Worm (Caenorhabditis elegans) whole organism, L2 larva: ENCODE results near the gene rab-21.
A peak's percentile ranks its signal among the peaks of the same experiment; 100 is the strongest.

Source experiments
- C34F6.9 ChIP-seq: fragments of 150-350 bp; optimal IDR thresholded peaks from 2 replicates; lab custom pipeline; 2014; ENCODE audit warnings: missing biosample characterization, missing genetic modification characterization
- F13H6.1 ChIP-seq: sonication (generic microtip); optimal IDR thresholded peaks from 2 replicates; lab custom pipeline; 2016; ENCODE audit warnings: missing genetic modification characterization, missing compliant biosample characterization
- R02D3.7 ChIP-seq: fragments of 150-350 bp; optimal IDR thresholded peaks from 2 replicates; lab custom pipeline; 2014; ENCODE audit warnings: missing biosample characterization, missing genetic modification characterization
- Y55F3AM.14 ChIP-seq: fragments of 200-800 bp; sonication (Bioruptor generic); optimal IDR thresholded peaks from 2 replicates; lab custom pipeline; 2018; ENCODE audit warnings: mild to moderate bottlenecking, missing genetic modification characterization, missing compliant biosample characterization
- ZK546.5 ChIP-seq: sonication (generic microtip); optimal IDR thresholded peaks from 2 replicates; lab custom pipeline; 2017; ENCODE audit warnings: missing biosample characterization, missing genetic modification characterization
- aly-2 ChIP-seq: fragments of 150-350 bp; optimal IDR thresholded peaks from 2 replicates; lab custom pipeline; 2014; ENCODE audit warnings: missing biosample characterization, missing genetic modification characterization
- ama-1 ChIP-seq: fragments of 150-350 bp; optimal IDR thresholded peaks from 2 replicates; lab custom pipeline; 2018; ENCODE audit warnings: inconsistent platforms
- blmp-1 ChIP-seq: sonication (generic microtip); optimal IDR thresholded peaks from 2 replicates; lab custom pipeline; 2017; ENCODE audit warnings: missing genetic modification characterization, mild to moderate bottlenecking, missing compliant biosample characterization, antibody characterized with exemption, moderate library complexity; ENCODE audit not compliant: insufficient read depth
- ceh-82 ChIP-seq: fragments of 150-350 bp; optimal IDR thresholded peaks from 2 replicates; lab custom pipeline; 2014; ENCODE audit warnings: missing biosample characterization, missing genetic modification characterization
- crh-2 ChIP-seq: sonication (generic microtip); optimal IDR thresholded peaks from 2 replicates; lab custom pipeline; 2017; ENCODE audit warnings: missing biosample characterization, missing genetic modification characterization
- egl-27 ChIP-seq: sonication (generic microtip); optimal IDR thresholded peaks from 3 replicates; lab custom pipeline; 2017; ENCODE audit warnings: missing biosample characterization, missing genetic modification reagents, missing genetic modification characterization
- elt-1 ChIP-seq: fragments of 150-350 bp; optimal IDR thresholded peaks from 2 replicates; lab custom pipeline; 2014; ENCODE audit warnings: missing biosample characterization, missing genetic modification characterization
- elt-3 ChIP-seq: sonication (generic microtip); optimal IDR thresholded peaks from 2 replicates; lab custom pipeline; 2017; ENCODE audit warnings: missing biosample characterization, missing genetic modification characterization
- fos-1 ChIP-seq: fragments of 150-350 bp; optimal IDR thresholded peaks from 2 replicates; lab custom pipeline; 2014; ENCODE audit warnings: missing biosample characterization, missing genetic modification characterization
- gmeb-1 ChIP-seq: fragments of 150-350 bp; optimal IDR thresholded peaks from 2 replicates; lab custom pipeline; 2014; ENCODE audit warnings: missing biosample characterization, missing genetic modification characterization
- lin-13 ChIP-seq: fragments of 150-350 bp; optimal IDR thresholded peaks from 2 replicates; lab custom pipeline; 2014; ENCODE audit warnings: missing biosample characterization, missing genetic modification reagents, missing genetic modification characterization
- lin-39 ChIP-seq: fragments of 150-350 bp; optimal IDR thresholded peaks from 2 replicates; lab custom pipeline; 2014; ENCODE audit warnings: missing biosample characterization, missing genetic modification reagents, missing genetic modification characterization
- lsy-2 ChIP-seq, 2 experiments: fragments of 150-350 bp in 1 of 2; sonication (generic microtip) in 1 of 2; optimal IDR thresholded peaks; 2 replicates each; lab custom pipeline; 2014 to 2017; ENCODE audit warnings: missing biosample characterization in 2 of 2, missing genetic modification characterization in 2 of 2
- mab-5 ChIP-seq: fragments of 150-350 bp; optimal IDR thresholded peaks from 2 replicates; lab custom pipeline; 2014; ENCODE audit warnings: missing biosample characterization, missing genetic modification characterization
- mbf-1 ChIP-seq: sonication (generic microtip); optimal IDR thresholded peaks from 2 replicates; lab custom pipeline; 2017; ENCODE audit warnings: missing biosample characterization, missing genetic modification characterization
- mdl-1 ChIP-seq, 2 experiments: fragments of 150-350 bp in 1 of 2; sonication (generic microtip) in 1 of 2; optimal IDR thresholded peaks; 2 replicates each; lab custom pipeline; 2017; ENCODE audit warnings: missing biosample characterization in 2 of 2, missing genetic modification characterization in 2 of 2
- nhr-10 ChIP-seq: sonication (generic microtip); optimal IDR thresholded peaks from 2 replicates; lab custom pipeline; 2017; ENCODE audit warnings: missing biosample characterization, missing genetic modification characterization
- nhr-11 ChIP-seq: fragments of 150-350 bp; optimal IDR thresholded peaks from 2 replicates; lab custom pipeline; 2014; ENCODE audit warnings: missing biosample characterization, missing genetic modification characterization
- nhr-12 ChIP-seq: fragments of 150-350 bp; optimal IDR thresholded peaks from 2 replicates; lab custom pipeline; 2014; ENCODE audit warnings: missing biosample characterization, missing genetic modification characterization
- nhr-129 ChIP-seq: fragments of 150-350 bp; optimal IDR thresholded peaks from 2 replicates; lab custom pipeline; 2014; ENCODE audit warnings: missing biosample characterization, missing genetic modification characterization
- nhr-21 ChIP-seq: fragments of 150-350 bp; optimal IDR thresholded peaks from 2 replicates; lab custom pipeline; 2014; ENCODE audit warnings: missing biosample characterization, missing genetic modification characterization
- nhr-23 ChIP-seq: fragments of 150-350 bp; optimal IDR thresholded peaks from 2 replicates; lab custom pipeline; 2014; ENCODE audit warnings: missing biosample characterization, missing genetic modification reagents, missing genetic modification characterization
- nhr-237 ChIP-seq: fragments of 150-350 bp; optimal IDR thresholded peaks from 2 replicates; lab custom pipeline; 2014; ENCODE audit warnings: missing biosample characterization, missing genetic modification characterization
- nhr-25 ChIP-seq: fragments of 150-350 bp; sonication (generic microtip); optimal IDR thresholded peaks from 3 replicates; lab custom pipeline; 2014; ENCODE audit warnings: missing biosample characterization, missing genetic modification characterization
- nhr-6 ChIP-seq: fragments of 150-350 bp; optimal IDR thresholded peaks from 2 replicates; lab custom pipeline; 2014; ENCODE audit warnings: missing biosample characterization, missing genetic modification characterization
- peb-1 ChIP-seq: fragments of 150-350 bp; optimal IDR thresholded peaks from 2 replicates; lab custom pipeline; 2014; ENCODE audit warnings: missing biosample characterization, missing genetic modification characterization
- sem-4 ChIP-seq: fragments of 150-350 bp; optimal IDR thresholded peaks from 2 replicates; lab custom pipeline; 2014; ENCODE audit warnings: missing biosample characterization, missing genetic modification reagents, missing genetic modification characterization
- skn-1 ChIP-seq: sonication (generic microtip); optimal IDR thresholded peaks from 2 replicates; lab custom pipeline; 2017; ENCODE audit warnings: missing biosample characterization, missing genetic modification characterization
- sma-3 ChIP-seq: sonication (generic microtip); optimal IDR thresholded peaks from 2 replicates; lab custom pipeline; 2016; ENCODE audit warnings: missing genetic modification reagents, missing genetic modification characterization, missing compliant biosample characterization
- sma-9 ChIP-seq, 2 experiments: fragments of 150-350 bp in 1 of 2; sonication (generic microtip) in 1 of 2; optimal IDR thresholded peaks; 2 replicates each; lab custom pipeline; 2014 to 2016; ENCODE audit warnings: missing genetic modification characterization in 2 of 2, mild to moderate bottlenecking in 1 of 2, missing biosample characterization in 1 of 2, missing compliant biosample characterization in 1 of 2, missing genetic modification reagents in 1 of 2, moderate library complexity in 1 of 2
- snpc-4 ChIP-seq: fragments of 150-350 bp; optimal IDR thresholded peaks from 2 replicates; lab custom pipeline; 2014; ENCODE audit warnings: missing biosample characterization, missing genetic modification characterization
- unc-39 ChIP-seq: fragments of 150-350 bp; optimal IDR thresholded peaks from 2 replicates; lab custom pipeline; 2014; ENCODE audit warnings: missing biosample characterization, missing genetic modification characterization
- unc-55 ChIP-seq: fragments of 150-350 bp; sonication (generic microtip); optimal IDR thresholded peaks from 3 replicates; lab custom pipeline; 2014; ENCODE audit warnings: missing biosample characterization, missing genetic modification reagents, missing genetic modification characterization
- unc-62 ChIP-seq: fragments of 150-350 bp; optimal IDR thresholded peaks from 2 replicates; lab custom pipeline; 2014; ENCODE audit warnings: missing biosample characterization, missing genetic modification reagents, missing genetic modification characterization
- zag-1 ChIP-seq: fragments of 150-350 bp; optimal IDR thresholded peaks from 2 replicates; lab custom pipeline; 2014; ENCODE audit warnings: missing biosample characterization, missing genetic modification characterization
- ztf-1 ChIP-seq: fragments of 200-800 bp; sonication (Bioruptor generic); conservative IDR thresholded peaks from 2 replicates; pipeline ENCODE4 v1.3.6; 2022; ENCODE audit warnings: missing genetic modification characterization, missing compliant biosample characterization
- ztf-11 ChIP-seq: sonication (generic microtip); optimal IDR thresholded peaks from 2 replicates; lab custom pipeline; 2017; ENCODE audit warnings: missing biosample characterization, missing genetic modification characterization
- ztf-4 ChIP-seq: fragments of 150-350 bp; optimal IDR thresholded peaks from 2 replicates; lab custom pipeline; 2014; ENCODE audit warnings: missing biosample characterization, missing genetic modification characterization

The rab-21 gene

DNA sequence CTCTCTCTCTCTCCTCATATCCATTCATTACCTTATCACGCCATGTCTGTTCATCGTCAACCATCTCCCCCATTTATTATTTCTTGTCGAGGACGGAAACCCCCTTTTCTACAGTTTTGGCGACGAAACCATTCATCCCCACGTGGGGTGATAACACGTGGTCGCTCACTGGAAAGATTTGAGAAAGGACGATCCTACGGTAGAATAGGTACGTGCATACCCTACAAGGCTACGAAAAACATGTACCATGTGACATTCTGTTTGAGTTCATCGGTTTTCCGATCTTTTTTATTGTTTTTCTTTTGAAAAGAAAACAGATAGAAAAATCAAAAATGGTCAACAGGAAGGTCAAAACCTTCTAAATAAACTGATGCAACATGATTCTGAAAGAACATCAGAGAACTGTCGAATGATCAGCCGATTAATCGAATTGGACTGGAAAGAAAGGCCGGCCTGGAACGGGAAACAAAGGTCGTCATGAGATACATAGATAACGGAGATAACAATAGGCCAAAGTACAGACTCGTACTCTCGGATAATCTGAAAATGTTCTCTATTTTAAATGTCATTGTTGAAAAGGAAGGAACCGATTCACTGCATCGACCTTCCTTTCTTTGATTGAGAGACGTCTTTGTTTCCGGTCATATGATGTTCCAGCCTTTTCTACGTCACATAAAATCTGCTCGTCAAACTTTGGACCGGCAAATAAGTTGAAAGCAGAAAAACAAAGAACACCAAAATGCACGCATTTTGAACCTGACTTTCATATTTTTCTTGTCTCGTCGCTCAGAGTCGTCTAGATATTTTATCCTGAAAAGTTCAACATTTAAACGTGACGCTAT lies 27.4 kb upstream of the rab-21 start:
- TF ChIP-seq crh-2 (tag; lab: Kevin White, UChicago), result peak; percentile 43
- peak; percentile 22 for TF ChIP-seq C34F6.9 (tag; lab: Kevin White, UChicago)
- peak; percentile 73 for TF ChIP-seq Y55F3AM.14 (GFP tag; lab: Kevin White, UChicago)
- TF ChIP-seq elt-3 (tag; lab: Kevin White, UChicago), result no peak
- no peak for TF ChIP-seq nhr-237 (tag; lab: Kevin White, UChicago)
- TF ChIP-seq ztf-4, result no peak
- TF ChIP-seq ztf-1, result no peak
- peak; percentile 38 for TF ChIP-seq F13H6.1 (tag; lab: Kevin White, UChicago)
- no peak for TF ChIP-seq ZK546.5 (tag; lab: Kevin White, UChicago)
- TF ChIP-seq egl-27, result peak; percentile 38
- peak; percentile 78 for TF ChIP-seq blmp-1 (tag; lab: Kevin White, UChicago)
- TF ChIP-seq unc-39 (tag; lab: Kevin White, UChicago), result no peak
- TF ChIP-seq nhr-21 (tag; lab: Kevin White, UChicago), result peak; percentile 95
- TF ChIP-seq nhr-6 (tag; lab: Kevin White, UChicago), result peak; percentile 27
- TF ChIP-seq lin-13 (GFP tag; lab: Kevin White, UChicago), result peak; percentile 14
- peak; percentile 89 to 90 for TF ChIP-seq mdl-1 (tag; optimal IDR thresholded peaks at IDR 0.05; lab: Kevin White, UChicago)
- TF ChIP-seq nhr-129, result peak; percentile 58
- peak; percentile 98 for TF ChIP-seq sma-9 (GFP tag; optimal IDR thresholded peaks at IDR 0.05; lab: Kevin White, UChicago)
- no peak for TF ChIP-seq sma-9 (tag; optimal IDR thresholded peaks at IDR 0.05; lab: Kevin White, UChicago)
- TF ChIP-seq sem-4 (tag; lab: Kevin White, UChicago), result peak; percentile 16
- TF ChIP-seq nhr-25, result peak; percentile 95
- TF ChIP-seq R02D3.7, result no peak
- TF ChIP-seq mab-5, result peak; percentile 14
- TF ChIP-seq peb-1 (tag; lab: Kevin White, UChicago), result no peak
- TF ChIP-seq elt-1 (tag; lab: Kevin White, UChicago), result no peak
- no peak for TF ChIP-seq mbf-1 (tag; lab: Kevin White, UChicago)
- no peak for TF ChIP-seq unc-62
- TF ChIP-seq fos-1 (tag; lab: Kevin White, UChicago), result peak; percentile 18
- TF ChIP-seq gmeb-1, result peak; percentile 66
- TF ChIP-seq lsy-2 (tag; optimal IDR thresholded peaks at IDR 0.05; lab: Kevin White, UChicago), result peak in 1 of 2 experiments; percentile 72
- TF ChIP-seq nhr-12, result no peak

DNA sequence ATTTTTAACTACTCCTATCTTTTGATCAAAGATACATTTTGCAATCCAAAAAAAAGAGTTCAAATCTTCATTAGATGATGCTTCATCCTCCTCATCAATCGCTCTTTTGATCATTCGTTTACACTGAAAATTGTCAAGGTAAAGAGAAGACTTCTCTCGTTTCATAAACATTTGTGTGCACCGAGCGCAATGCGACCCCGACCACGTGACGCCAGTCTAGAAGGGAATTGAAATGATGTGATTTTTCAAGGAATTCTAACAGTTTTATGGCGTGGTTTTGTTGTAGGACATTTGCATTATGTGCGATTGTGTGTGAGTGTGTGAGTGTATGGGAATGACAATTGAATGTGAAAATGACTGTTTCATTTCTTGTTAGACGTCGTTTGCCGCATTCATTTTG lies 26.5 kb upstream of the rab-21 start:
- peak; percentile 70 for TF ChIP-seq nhr-129
- no peak for TF ChIP-seq mab-5
- TF ChIP-seq snpc-4, result no peak
- peak; percentile 29 for TF ChIP-seq nhr-6 (tag; lab: Kevin White, UChicago)
- no peak for TF ChIP-seq unc-39 (tag; lab: Kevin White, UChicago)
- TF ChIP-seq C34F6.9 (tag; lab: Kevin White, UChicago), result peak; percentile 26
- TF ChIP-seq nhr-21 (tag; lab: Kevin White, UChicago), result no peak
- no peak for TF ChIP-seq peb-1 (tag; lab: Kevin White, UChicago)
- TF ChIP-seq ztf-4, result peak; percentile 15
- no peak for TF ChIP-seq aly-2 (tag; lab: Kevin White, UChicago)
- TF ChIP-seq zag-1 (tag; lab: Kevin White, UChicago), result no peak
- no peak for TF ChIP-seq lin-39 (tag; lab: Kevin White, UChicago)
- TF ChIP-seq egl-27, result no peak
- no peak for TF ChIP-seq elt-3 (tag; lab: Kevin White, UChicago)
- no peak for TF ChIP-seq ceh-82
- no peak for TF ChIP-seq blmp-1 (tag; lab: Kevin White, UChicago)
- no peak for TF ChIP-seq R02D3.7
- TF ChIP-seq unc-62, result no peak
- TF ChIP-seq sem-4 (tag; lab: Kevin White, UChicago), result no peak
- TF ChIP-seq unc-55 (GFP tag; lab: Kevin White, UChicago), result no peak
- TF ChIP-seq ztf-11, result no peak
- peak; percentile 1 for TF ChIP-seq lin-13 (GFP tag; lab: Kevin White, UChicago)
- no peak for TF ChIP-seq elt-1 (tag; lab: Kevin White, UChicago)
- TF ChIP-seq nhr-25, result no peak
- no peak for TF ChIP-seq nhr-12
- peak; percentile 97 for TF ChIP-seq sma-9 (GFP tag; optimal IDR thresholded peaks at IDR 0.05; lab: Kevin White, UChicago)
- no peak for TF ChIP-seq sma-9 (tag; optimal IDR thresholded peaks at IDR 0.05; lab: Kevin White, UChicago)
- TF ChIP-seq F13H6.1 (tag; lab: Kevin White, UChicago), result peak; percentile 62
- TF ChIP-seq mdl-1 (tag; optimal IDR thresholded peaks at IDR 0.05; lab: Kevin White, UChicago), result peak in 1 of 2 experiments; percentile 74
- no peak for TF ChIP-seq ZK546.5 (tag; lab: Kevin White, UChicago)
- no peak for TF ChIP-seq sma-3 (GFP tag; lab: Kevin White, UChicago)
- TF ChIP-seq ztf-1, result no peak
- TF ChIP-seq skn-1, result no peak
- no peak for TF ChIP-seq Y55F3AM.14 (GFP tag; lab: Kevin White, UChicago)
- no peak for TF ChIP-seq nhr-10 (tag; lab: Kevin White, UChicago)
- TF ChIP-seq nhr-237 (tag; lab: Kevin White, UChicago), result no peak
- TF ChIP-seq ama-1 (lab: Kevin White, UChicago), result peak; percentile 28
- TF ChIP-seq gmeb-1, result no peak
- no peak for TF ChIP-seq nhr-11 (tag; lab: Kevin White, UChicago)
- TF ChIP-seq lsy-2 (tag; optimal IDR thresholded peaks at IDR 0.05; lab: Kevin White, UChicago), result peak in 1 of 2 experiments; percentile 48
- no peak for TF ChIP-seq crh-2 (tag; lab: Kevin White, UChicago)
- no peak for TF ChIP-seq nhr-23 (tag; lab: Kevin White, UChicago)
- peak; percentile 42 for TF ChIP-seq fos-1 (tag; lab: Kevin White, UChicago)
